Fruit fly (Drosophila melanogaster): ENCODE results near the gene Hipk.

The Hipk gene

DNA sequence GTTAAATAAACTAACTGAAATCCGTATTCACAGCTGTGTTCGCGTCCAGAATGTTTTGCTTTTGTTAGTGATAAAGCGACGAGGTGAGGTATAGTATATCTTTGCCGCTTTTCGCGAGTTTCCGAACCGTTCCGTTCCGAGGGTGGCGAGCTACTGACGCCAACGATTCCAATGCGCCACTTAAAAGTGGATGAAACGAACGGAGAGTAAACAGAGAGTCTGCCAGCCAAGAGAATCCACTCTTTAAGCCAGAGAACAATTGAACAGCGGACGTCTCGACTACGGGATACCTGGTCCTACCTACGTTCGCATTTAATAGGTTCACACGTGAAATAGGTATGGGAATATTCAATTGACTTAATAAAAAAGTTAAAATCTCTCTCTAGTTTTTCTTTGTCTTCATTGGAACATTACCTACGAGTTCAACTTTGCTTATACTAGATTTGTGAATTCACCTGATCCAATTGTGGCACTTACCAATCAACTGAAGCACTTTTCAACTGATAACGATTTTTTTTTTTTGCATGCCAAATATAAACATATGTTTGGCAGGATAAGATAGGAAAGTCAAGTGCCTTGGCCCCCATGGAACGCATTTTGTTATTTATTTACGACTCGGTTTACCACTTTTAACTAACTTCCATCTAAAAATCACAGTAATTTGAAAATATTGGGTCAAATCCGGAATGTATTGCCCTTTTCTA, 61.1 kb downstream of the Hipk start, which contains the start of gene CG13893 (continued):
- TF ChIP-seq Neu2 (GFP tag; optimal IDR thresholded peaks at IDR 0.05; ENCODE audit: borderline replicate concordance) (no peak), CG14014 (GFP tag; IDR thresholded peaks at IDR 0.05) (peak; percentile 59; the same call in 1 of the 2 replicates), CG15479 (GFP tag; optimal IDR thresholded peaks at IDR 0.05) (no peak), Doc2 (GFP tag; IDR thresholded peaks at IDR 0.05) (no peak), CG31388 (GFP tag; optimal IDR thresholded peaks at IDR 0.05) (no peak), seq (GFP tag; IDR thresholded peaks at IDR 0.05) (peak; percentile 56; the same call in 1 of the 2 replicates), CHES-1-like (GFP tag; optimal IDR thresholded peaks at IDR 0.05) (peak; percentile 4), dmrt99B (tag; optimal IDR thresholded peaks at IDR 0.05) (no peak), sens (GFP tag) (peak; percentile 87), gro (GFP tag; optimal IDR thresholded peaks at IDR 0.05) (peak; percentile 80), Hr3 (GFP tag; optimal IDR thresholded peaks at IDR 0.05) (no peak), Max (GFP tag; optimal IDR thresholded peaks at IDR 0.05) (no peak), CG8765 (GFP tag; IDR thresholded peaks at IDR 0.05) (no peak), CG6254 (GFP tag; optimal IDR thresholded peaks at IDR 0.05) (no peak), Hr78 (GFP tag; optimal IDR thresholded peaks at IDR 0.05) (no peak), CG17186 (GFP tag; optimal IDR thresholded peaks at IDR 0.05) (no peak), kay (GFP tag; optimal IDR thresholded peaks at IDR 0.05) (no peak), CG13894 (tag; optimal IDR thresholded peaks at IDR 0.05) (peak; percentile 62), CG7839 (tag; optimal IDR thresholded peaks at IDR 0.05) (no peak), Sox102F (GFP tag; optimal IDR thresholded peaks at IDR 0.05) (no peak), gfzf (GFP tag; optimal IDR thresholded peaks at IDR 0.05) (no peak), CG10959 (GFP tag; IDR thresholded peaks at IDR 0.05) (no peak), Blimp-1 (GFP tag; optimal IDR thresholded peaks at IDR 0.05) (no peak), dimm (GFP tag; IDR thresholded peaks at IDR 0.05) (no peak), PHDP (tag; optimal IDR thresholded peaks at IDR 0.05) (no peak), Pdp1 (GFP tag; optimal IDR thresholded peaks at IDR 0.05) (peak in 1 of 2 experiments; percentile 16), BtbVII (GFP tag; optimal IDR thresholded peaks at IDR 0.05) (peak; percentile 32), CG12391 (tag; optimal IDR thresholded peaks at IDR 0.05) (peak; percentile 0), CG15269 (tag; optimal IDR thresholded peaks at IDR 0.05) (peak; percentile 21), CG15514 (GFP tag; optimal IDR thresholded peaks at IDR 0.05) (peak; percentile 43), Adf1 (GFP tag; IDR thresholded peaks at IDR 0.05) (peak; percentile 69), gcm2 (GFP tag; optimal IDR thresholded peaks at IDR 0.05) (no peak), CG6765 (GFP tag; optimal IDR thresholded peaks at IDR 0.05) (peak; percentile 39), Hmr (GFP tag; optimal IDR thresholded peaks at IDR 0.05) (peak; percentile 64), maf-S (GFP tag; optimal IDR thresholded peaks at IDR 0.05) (no peak), scrt (GFP tag; optimal IDR thresholded peaks at IDR 0.05) (no peak), Bdp1 (GFP tag; optimal IDR thresholded peaks at IDR 0.05) (no peak), D19B (GFP tag; optimal IDR thresholded peaks at IDR 0.05) (peak; percentile 99), Gug (GFP tag; IDR thresholded peaks at IDR 0.05) (no peak; the same call in 3 of the 4 replicates), CG10321 (GFP tag; IDR thresholded peaks at IDR 0.05) (no peak), CG2199 (GFP tag; IDR thresholded peaks at IDR 0.05) (no peak), org-1 (GFP tag; optimal IDR thresholded peaks at IDR 0.05) (no peak), CG4282 (GFP tag; optimal IDR thresholded peaks at IDR 0.05) (no peak), stwl (tag; optimal IDR thresholded peaks at IDR 0.05) (no peak), gcm (GFP tag; optimal IDR thresholded peaks at IDR 0.05) (no peak), CG2116 (GFP tag; optimal IDR thresholded peaks at IDR 0.05) (no peak), CG2129 (GFP tag; IDR thresholded peaks at IDR 0.05; ENCODE audit: partially characterized antibody) (no peak), CG2875 (GFP tag; optimal IDR thresholded peaks at IDR 0.05) (no peak), HmgD (GFP tag; optimal IDR thresholded peaks at IDR 0.05) (no peak)

All from whole organism, embryonic.